Worm (Caenorhabditis elegans) whole organism, midembryonic: ENCODE results near the gene C05E11.7.

Experiments used
- T22C8.4 ChIP-seq: fragments of 200-800 bp; sonication (Bioruptor generic); IDR thresholded peaks from 2 replicates; pipeline ENCODE4 v1.3.6; 2022; ENCODE audit warnings: missing genetic modification characterization, missing compliant biosample characterization
- cog-1 ChIP-seq: sonication (generic microtip); optimal IDR thresholded peaks from 2 replicates; lab custom pipeline; 2016; ENCODE audit warnings: missing genetic modification characterization, missing compliant biosample characterization
- flt-1 ChIP-seq: fragments of 200-800 bp; sonication (Bioruptor generic); IDR thresholded peaks from 2 replicates; pipeline ENCODE4 v1.3.6; 2022; ENCODE audit warnings: missing genetic modification characterization, missing compliant biosample characterization
- klf-2 ChIP-seq: fragments of 200-800 bp; sonication (Bioruptor generic); conservative IDR thresholded peaks from 2 replicates; pipeline ENCODE4 v1.3.6; 2022; ENCODE audit warnings: missing genetic modification reagents, missing genetic modification characterization, missing compliant biosample characterization
- med-1 ChIP-seq: sonication (generic microtip); optimal IDR thresholded peaks from 2 replicates; lab custom pipeline; 2017; ENCODE audit warnings: missing genetic modification characterization, mild to moderate bottlenecking, missing compliant biosample characterization, antibody characterized with exemption, missing genetic modification reagents; ENCODE audit not compliant: insufficient read depth
- ref-1 ChIP-seq: fragments of 200-800 bp; sonication (Bioruptor generic); conservative IDR thresholded peaks from 2 replicates; pipeline ENCODE4 v1.3.6; 2022; ENCODE audit warnings: missing genetic modification reagents, missing genetic modification characterization, missing compliant biosample characterization
- tab-1 ChIP-seq: fragments of 200-800 bp; sonication (Bioruptor generic); IDR thresholded peaks from 2 replicates; pipeline ENCODE4 v1.3.6; 2022; ENCODE audit warnings: missing genetic modification characterization, missing compliant biosample characterization
- ztf-23 ChIP-seq: fragments of 200-800 bp; sonication (Bioruptor generic); IDR thresholded peaks from 2 replicates; pipeline ENCODE4 v1.3.6; 2022; ENCODE audit warnings: missing genetic modification reagents, missing genetic modification characterization, missing compliant biosample characterization
- ztf-29 ChIP-seq: fragments of 200-800 bp; sonication (Bioruptor generic); IDR thresholded peaks from 2 replicates; pipeline ENCODE4 v1.3.6; 2022; ENCODE audit warnings: missing genetic modification reagents, missing genetic modification characterization, missing compliant biosample characterization

DNA sequence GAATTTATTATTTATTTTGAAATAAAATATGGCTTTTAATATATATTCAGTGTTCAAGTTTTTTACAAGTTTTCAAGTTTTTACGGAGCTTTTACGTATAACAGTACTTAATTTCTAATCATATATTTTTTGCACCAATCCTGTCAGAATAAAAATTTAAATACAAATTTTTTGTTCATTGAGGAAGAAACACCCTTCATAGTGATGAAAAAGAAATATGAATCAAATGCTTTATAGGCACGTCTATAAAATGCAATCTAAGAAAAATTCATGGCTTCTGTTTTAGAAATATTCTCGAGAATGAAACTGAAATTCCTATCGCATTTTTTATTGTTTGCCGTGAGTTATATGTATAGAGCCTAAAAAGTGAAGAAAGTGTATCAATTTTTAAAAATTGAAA is 1.1 kb upstream of the C05E11.7 start, which contains the start of gene C05E11.2:
- TF ChIP-seq med-1 (GFP tag; lab: Kevin White, UChicago) (no peak), ztf-23 (GFP tag; lab: Robert Waterston, UW) (no peak), flt-1 (GFP tag; lab: Robert Waterston, UW) (no peak), T22C8.4 (GFP tag; lab: Robert Waterston, UW) (no peak), tab-1 (GFP tag; lab: Robert Waterston, UW) (no peak), cog-1 (tag; lab: Kevin White, UChicago) (no peak), ref-1 (no peak), ztf-29 (GFP tag; lab: Robert Waterston, UW) (no peak), klf-2 (GFP tag; lab: Robert Waterston, UW) (no peak)
